Fruit fly (Drosophila melanogaster) S2 (cell line): ENCODE results near the gene pygo.

Experiments used
- CG8478 ChIP-seq: fragments of >200 bp; optimal IDR thresholded peaks from 2 replicates; lab custom pipeline; 2018
- CTCF ChIP-seq, 2 experiments: fragments of >200 bp; optimal IDR thresholded peaks; 2 replicates each; lab custom pipeline; 2018

dm6 chr3R:31608030-31608429 lies 27.5 kb upstream of the pygo start:
- TF ChIP-seq CTCF (optimal IDR thresholded peaks at IDR 0.05; lab: Kevin White, UChicago) (no peak), CG8478 (lab: Kevin White, UChicago) (no peak)
